Fruit fly (Drosophila melanogaster) whole organism: Measurements from ENCODE around the gene gish.

Experiments used
- Dll ChIP-seq: fragments of >200 bp; optimal IDR thresholded peaks from 2 replicates; lab custom pipeline; 2017
- pan ChIP-seq: fragments of >200 bp; optimal IDR thresholded peaks from 2 replicates; lab custom pipeline; 2017
- psq ChIP-seq: fragments of >200 bp; optimal IDR thresholded peaks from 2 replicates; lab custom pipeline; 2017
- usp ChIP-seq: fragments of >200 bp; optimal IDR thresholded peaks from 2 replicates; lab custom pipeline; 2017; ENCODE audit warnings: missing biosample characterization, missing genetic modification characterization, mixed read lengths

- TF ChIP-seq psq (lab: Kevin White, UChicago) (no peak), pan (lab: Kevin White, UChicago) (no peak), Dll (lab: Kevin White, UChicago) (no peak), usp (GFP tag; lab: Kevin White, UChicago) (no peak)
Observed at dm6 chr3R:16310081-16310493, 37.8 kb downstream of the gish start.
